Worm (Caenorhabditis elegans) whole organism, L2 larva: ENCODE results near the gene B0024.11.

Experiments used
- aly-2 ChIP-seq: fragments of 150-350 bp; optimal IDR thresholded peaks from 2 replicates; lab custom pipeline; 2014; ENCODE audit warnings: missing biosample characterization, missing genetic modification characterization
- fos-1 ChIP-seq: fragments of 150-350 bp; optimal IDR thresholded peaks from 2 replicates; lab custom pipeline; 2014; ENCODE audit warnings: missing biosample characterization, missing genetic modification characterization
- nhr-11 ChIP-seq: fragments of 150-350 bp; optimal IDR thresholded peaks from 2 replicates; lab custom pipeline; 2014; ENCODE audit warnings: missing biosample characterization, missing genetic modification characterization
- nhr-12 ChIP-seq: fragments of 150-350 bp; optimal IDR thresholded peaks from 2 replicates; lab custom pipeline; 2014; ENCODE audit warnings: missing biosample characterization, missing genetic modification characterization
- sem-4 ChIP-seq: fragments of 150-350 bp; optimal IDR thresholded peaks from 2 replicates; lab custom pipeline; 2014; ENCODE audit warnings: missing biosample characterization, missing genetic modification reagents, missing genetic modification characterization
- unc-55 ChIP-seq: fragments of 150-350 bp; sonication (generic microtip); optimal IDR thresholded peaks from 3 replicates; lab custom pipeline; 2014; ENCODE audit warnings: missing biosample characterization, missing genetic modification reagents, missing genetic modification characterization

- no peak for TF ChIP-seq fos-1
- TF ChIP-seq sem-4 (tag; lab: Kevin White, UChicago) = no peak
- TF ChIP-seq unc-55 (GFP tag; lab: Kevin White, UChicago) = peak; percentile 37
- TF ChIP-seq nhr-12 (tag; lab: Kevin White, UChicago) = no peak
- no peak for TF ChIP-seq nhr-11 (tag; lab: Kevin White, UChicago)
- TF ChIP-seq aly-2 (tag; lab: Kevin White, UChicago) = no peak
These were observed 43.7 kb downstream of the B0024.11 start, which contains the start of gene Y22F5A.11 for ce11 chrV:10275619-10276018.
